Fruit fly (Drosophila melanogaster): ENCODE measurements around the gene EMC1.

Gene EMC1

dm6 chr3R:7907311-7907710 is at the start of gene EMC1, which contains the start of gene Taf7:
TSS of gene EMC1 (minus strand) at chr3R:7907363.
TSS of gene Taf7 (plus strand) at chr3R:7907333.
- TF ChIP-seq Xrp1 (GFP tag; IDR thresholded peaks at IDR 0.05) (peak; percentile 25; the same call in 1 of the 2 replicates), sc (optimal IDR thresholded peaks at IDR 0.05) (no peak), sc (GFP tag; optimal IDR thresholded peaks at IDR 0.05) (no peak), Asciz (GFP tag; optimal IDR thresholded peaks at IDR 0.05) (no peak), Bgb (GFP tag; IDR thresholded peaks at IDR 0.05; ENCODE audit: partially characterized antibody) (peak; percentile 87), wdn (GFP tag; IDR thresholded peaks at IDR 0.05) (no peak), CG3407 (GFP tag; optimal IDR thresholded peaks at IDR 0.05) (no peak), Fer1 (GFP tag; optimal IDR thresholded peaks at IDR 0.05) (no peak), CG7556 (GFP tag; optimal IDR thresholded peaks at IDR 0.05) (no peak), CG31365 (tag; optimal IDR thresholded peaks at IDR 0.05) (peak; percentile 65), CG34376 (GFP tag; optimal IDR thresholded peaks at IDR 0.05) (no peak), D19A (tag; optimal IDR thresholded peaks at IDR 0.05) (no peak), HLH54F (GFP tag; optimal IDR thresholded peaks at IDR 0.05) (peak; percentile 54), ewg (GFP tag; optimal IDR thresholded peaks at IDR 0.05) (no peak), CG17612 (GFP tag; IDR thresholded peaks at IDR 0.05) (no peak), Abd-B (GFP tag; optimal IDR thresholded peaks at IDR 0.05) (no peak), bsh (GFP tag; optimal IDR thresholded peaks at IDR 0.05) (no peak), CG16863 (GFP tag; optimal IDR thresholded peaks at IDR 0.05) (peak; percentile 19), Vsx1 (GFP tag; optimal IDR thresholded peaks at IDR 0.05) (no peak), CG18599 (GFP tag; optimal IDR thresholded peaks at IDR 0.05) (no peak), BtbVII (GFP tag; optimal IDR thresholded peaks at IDR 0.05) (no peak), Poxn (GFP tag; IDR thresholded peaks at IDR 0.05) (no peak), bowl (GFP tag; IDR thresholded peaks at IDR 0.05) (no peak), CG9437 (GFP tag; optimal IDR thresholded peaks at IDR 0.05) (no peak), peb (GFP tag; IDR thresholded peaks at IDR 0.05) (no peak), E2f2 (GFP tag; IDR thresholded peaks at IDR 0.05) (peak; percentile 26; the same call in 1 of the 2 replicates), CG2202 (tag; optimal IDR thresholded peaks at IDR 0.05) (no peak), C15 (GFP tag; IDR thresholded peaks at IDR 0.05) (no peak), CG14441 (GFP tag; IDR thresholded peaks at IDR 0.05) (no peak), CG1602 (GFP tag; optimal IDR thresholded peaks at IDR 0.05) (peak; percentile 30), GATAe (GFP tag; conservative IDR thresholded peaks at IDR 0.05) (no peak), dysf (GFP tag; IDR thresholded peaks at IDR 0.05) (no peak), Hr3 (GFP tag; optimal IDR thresholded peaks at IDR 0.05) (peak; percentile 92), CHES-1-like (GFP tag; optimal IDR thresholded peaks at IDR 0.05) (peak; percentile 75), CG33557 (GFP tag; optimal IDR thresholded peaks at IDR 0.05) (peak; percentile 52), fd96Cb (tag; optimal IDR thresholded peaks at IDR 0.05) (no peak), Antp (GFP tag; optimal IDR thresholded peaks at IDR 0.05) (peak; percentile 51), CG6654 (GFP tag; optimal IDR thresholded peaks at IDR 0.05) (no peak), maf-S (GFP tag; optimal IDR thresholded peaks at IDR 0.05) (peak; percentile 28), CG6254 (GFP tag; optimal IDR thresholded peaks at IDR 0.05) (no peak), CG6791 (GFP tag; IDR thresholded peaks at IDR 0.05; ENCODE audit: partially characterized antibody) (peak; percentile 91), CG10267 (tag; optimal IDR thresholded peaks at IDR 0.05) (peak; percentile 55), ase (GFP tag; IDR thresholded peaks at IDR 0.05) (no peak), CG8765 (GFP tag; IDR thresholded peaks at IDR 0.05) (no peak), en (GFP tag; optimal IDR thresholded peaks at IDR 0.05) (no peak), row (GFP tag; IDR thresholded peaks at IDR 0.05) (peak; percentile 96), CG11093 (GFP tag; IDR thresholded peaks at IDR 0.05) (no peak), Mad (GFP tag; optimal IDR thresholded peaks at IDR 0.05) (peak; percentile 57), chm (GFP tag; IDR thresholded peaks at IDR 0.05) (no peak), CG30431 (GFP tag; optimal IDR thresholded peaks at IDR 0.05) (no peak), odd (GFP tag; optimal IDR thresholded peaks at IDR 0.05) (no peak), cas (GFP tag; IDR thresholded peaks at IDR 0.05) (no peak)

All from whole organism, embryonic.